Worm (Caenorhabditis elegans) whole organism, mixed stage, embryonic: ENCODE measurements around the gene Y53F4B.1.
A peak's percentile ranks its signal among the peaks of the same experiment; 100 is the strongest.
"Not testable (repeated sequence)": the region's sequence is repeated elsewhere in the genome, so short reads cannot be mapped to it uniquely, and the experiment has no call there.

Experiments used
- M03D4.4 ChIP-seq: sonication (generic microtip); optimal IDR thresholded peaks from 2 replicates; lab custom pipeline; 2017; ENCODE audit warnings: mild to moderate bottlenecking, missing genetic modification characterization, missing compliant biosample characterization
- bed-3 ChIP-seq: fragments of 200-800 bp; sonication (Bioruptor generic); optimal IDR thresholded peaks from 3 replicates; lab custom pipeline; 2018; ENCODE audit warnings: mild to moderate bottlenecking, missing genetic modification characterization, moderate library complexity, missing compliant biosample characterization
- ceh-39 ChIP-seq: fragments of 150-350 bp; optimal IDR thresholded peaks from 2 replicates; lab custom pipeline; 2014; ENCODE audit warnings: missing biosample characterization, missing genetic modification characterization
- ceh-43 ChIP-seq: fragments of 200-800 bp; sonication (Bioruptor generic); optimal IDR thresholded peaks from 2 replicates; lab custom pipeline; 2018; ENCODE audit warnings: mild to moderate bottlenecking, missing genetic modification characterization, moderate library complexity, missing compliant biosample characterization
- ces-1 ChIP-seq: fragments of 150-350 bp; optimal IDR thresholded peaks from 2 replicates; lab custom pipeline; 2014; ENCODE audit warnings: missing biosample characterization, missing genetic modification reagents, missing genetic modification characterization
- drap-1 ChIP-seq: fragments of 200-800 bp; sonication (Bioruptor generic); optimal IDR thresholded peaks from 3 replicates; lab custom pipeline; 2018; ENCODE audit warnings: mild to moderate bottlenecking, missing genetic modification characterization, missing compliant biosample characterization
- flh-1 ChIP-seq: fragments of 200-800 bp; sonication (Bioruptor generic); optimal IDR thresholded peaks from 2 replicates; lab custom pipeline; 2018; ENCODE audit warnings: mild to moderate bottlenecking, missing genetic modification characterization, moderate library complexity, missing compliant biosample characterization
- hlh-1 ChIP-seq: fragments of 150-350 bp; optimal IDR thresholded peaks from 2 replicates; lab custom pipeline; 2014; ENCODE audit warnings: missing biosample characterization, missing genetic modification reagents, missing genetic modification characterization
- lin-13 ChIP-seq: fragments of 150-350 bp; optimal IDR thresholded peaks from 2 replicates; lab custom pipeline; 2014; ENCODE audit warnings: missing biosample characterization, missing genetic modification characterization
- lin-32 ChIP-seq: fragments of 200-800 bp; sonication (Bioruptor generic); optimal IDR thresholded peaks from 2 replicates; lab custom pipeline; 2018; ENCODE audit warnings: mild to moderate bottlenecking, missing genetic modification characterization, missing compliant biosample characterization
- lsy-2 ChIP-seq: fragments of 150-350 bp; optimal IDR thresholded peaks from 2 replicates; lab custom pipeline; 2014; ENCODE audit warnings: missing biosample characterization, missing genetic modification characterization
- mab-5 ChIP-seq: fragments of 150-350 bp; optimal IDR thresholded peaks from 2 replicates; lab custom pipeline; 2014; ENCODE audit warnings: missing biosample characterization, missing genetic modification characterization
- mep-1 ChIP-seq: fragments of 150-350 bp; optimal IDR thresholded peaks from 2 replicates; lab custom pipeline; 2017; ENCODE audit warnings: missing biosample characterization, missing genetic modification reagents, missing genetic modification characterization, inconsistent platforms
- mls-2 ChIP-seq: sonication (generic microtip); optimal IDR thresholded peaks from 2 replicates; lab custom pipeline; 2016; ENCODE audit warnings: mild to moderate bottlenecking, missing genetic modification characterization, moderate library complexity, missing compliant biosample characterization
- nhr-12 ChIP-seq: fragments of 150-350 bp; optimal IDR thresholded peaks from 2 replicates; lab custom pipeline; 2014; ENCODE audit warnings: missing biosample characterization, missing genetic modification characterization
- nhr-2 ChIP-seq: fragments of 150-350 bp; optimal IDR thresholded peaks from 2 replicates; lab custom pipeline; 2014; ENCODE audit warnings: missing biosample characterization, missing genetic modification characterization
- nhr-237 ChIP-seq: fragments of 150-350 bp; optimal IDR thresholded peaks from 2 replicates; lab custom pipeline; 2014; ENCODE audit warnings: missing biosample characterization, missing genetic modification characterization
- nhr-28 ChIP-seq: fragments of 150-350 bp; optimal IDR thresholded peaks from 2 replicates; lab custom pipeline; 2014; ENCODE audit warnings: missing biosample characterization, missing genetic modification characterization
- nhr-76 ChIP-seq: sonication (generic microtip); optimal IDR thresholded peaks from 2 replicates; lab custom pipeline; 2017; ENCODE audit warnings: missing biosample characterization, missing genetic modification characterization
- pha-4 ChIP-seq: fragments of 150-350 bp; optimal IDR thresholded peaks from 2 replicates; lab custom pipeline; 2018; ENCODE audit warnings: missing biosample characterization, missing genetic modification reagents, missing genetic modification characterization
- sem-2 ChIP-seq: fragments of 200-800 bp; sonication (Bioruptor generic); optimal IDR thresholded peaks from 2 replicates; lab custom pipeline; 2018; ENCODE audit warnings: mild to moderate bottlenecking, missing genetic modification characterization, missing compliant biosample characterization
- snpc-4 ChIP-seq: fragments of 150-350 bp; optimal IDR thresholded peaks from 2 replicates; lab custom pipeline; 2014; ENCODE audit warnings: missing biosample characterization, missing genetic modification characterization
- sptf-1 ChIP-seq: sonication (generic microtip); optimal IDR thresholded peaks from 2 replicates; lab custom pipeline; 2017; ENCODE audit warnings: mild to moderate bottlenecking, missing genetic modification characterization, moderate library complexity, missing compliant biosample characterization
- tbx-8 ChIP-seq: fragments of 200-800 bp; sonication (Bioruptor generic); optimal IDR thresholded peaks from 2 replicates; lab custom pipeline; 2018; ENCODE audit warnings: mild to moderate bottlenecking, missing genetic modification characterization, moderate library complexity, missing compliant biosample characterization
- unc-120 ChIP-seq: sonication (generic microtip); optimal IDR thresholded peaks from 2 replicates; lab custom pipeline; 2017; ENCODE audit warnings: missing genetic modification characterization, missing compliant biosample characterization; ENCODE audit not compliant: poor library complexity, severe bottlenecking
- unc-39 ChIP-seq: fragments of 150-350 bp; optimal IDR thresholded peaks from 2 replicates; lab custom pipeline; 2014; ENCODE audit warnings: missing biosample characterization, missing genetic modification characterization
- zip-8 ChIP-seq: fragments of 150-350 bp; optimal IDR thresholded peaks from 2 replicates; lab custom pipeline; 2014; ENCODE audit warnings: missing biosample characterization, missing genetic modification characterization

Gene Y53F4B.1

DNA sequence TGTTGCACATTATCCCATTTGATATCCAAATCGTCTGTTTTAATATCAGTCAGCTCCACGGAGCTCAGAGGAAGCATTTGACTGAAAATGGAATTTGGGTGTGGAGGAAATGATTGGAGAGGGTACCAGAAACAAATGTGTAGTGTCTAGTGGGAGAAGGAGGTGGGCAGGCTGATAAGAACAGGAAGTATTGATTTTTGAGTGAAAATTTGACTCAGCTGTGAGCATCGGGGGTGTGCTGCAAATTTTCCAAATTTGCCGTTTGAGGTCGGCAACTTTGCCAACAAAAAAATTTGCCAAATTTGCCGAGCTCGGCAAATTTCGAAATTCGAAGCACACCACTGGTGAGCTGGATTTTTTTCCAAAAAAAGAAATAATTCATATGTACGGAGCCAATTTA lies at the start of gene Y53F4B.1:
TSS of gene Y53F4B.1 (minus strand) at position 101 of the 400 bp plus-strand sequence.
- TF ChIP-seq nhr-237 (tag; lab: Kevin White, UChicago) (no peak), snpc-4 (tag; lab: Kevin White, UChicago) (no peak)

DNA sequence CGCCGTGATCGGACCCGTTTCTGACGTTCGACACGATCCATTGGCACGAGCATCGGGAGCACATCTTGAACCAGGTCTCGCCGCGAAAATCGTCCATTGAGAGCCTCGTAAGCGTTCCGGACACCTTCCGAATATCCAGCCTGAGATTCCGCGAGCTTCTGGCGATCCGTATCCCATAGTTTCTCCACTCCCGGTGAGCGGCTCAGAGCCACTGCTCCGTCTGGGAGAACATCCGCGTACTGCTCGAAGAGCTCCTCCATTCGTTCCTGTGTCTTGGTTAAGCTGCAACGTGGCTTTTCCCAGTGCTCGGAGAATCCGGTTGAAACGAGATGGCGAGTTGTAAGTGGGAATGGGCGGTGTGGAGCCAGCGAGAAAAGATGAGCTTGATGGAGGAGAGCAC lies 47.1 kb upstream of the Y53F4B.1 start:
- TF ChIP-seq mab-5 (no peak), M03D4.4 (no peak), mep-1 (tag; lab: Kevin White, UChicago) (no peak), ceh-43 (no peak), ceh-39 (tag; lab: Kevin White, UChicago) (no peak), lin-32 (GFP tag; lab: Kevin White, UChicago) (no peak), hlh-1 (tag; lab: Kevin White, UChicago) (no peak)

DNA sequence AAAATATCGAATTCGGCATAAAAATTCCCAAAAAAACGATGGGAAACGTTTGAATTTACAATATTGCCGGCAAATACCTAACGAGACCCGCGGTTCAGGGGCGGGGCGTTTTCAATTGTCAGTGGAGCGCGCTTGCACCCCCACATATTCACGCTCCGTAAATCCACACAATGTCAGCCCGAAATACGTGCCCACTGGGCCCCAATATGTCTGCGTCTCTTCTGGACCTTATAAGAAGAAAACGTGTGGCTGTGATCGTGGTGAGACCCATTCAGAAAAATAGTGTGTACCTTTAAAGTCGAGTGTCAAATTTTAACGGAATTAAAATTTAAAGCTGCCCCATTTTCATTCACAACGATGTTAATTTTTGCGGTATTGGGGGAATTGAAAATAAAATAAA lies 46.5 kb upstream of the Y53F4B.1 start:
- TF ChIP-seq mep-1 (tag; lab: Kevin White, UChicago) (peak; percentile 10), hlh-1 (tag; lab: Kevin White, UChicago) (no peak), lin-13 (tag; lab: Kevin White, UChicago) (peak; percentile 42)
- TF ChIP-seq, all 35 proteins: peak for 2

DNA sequence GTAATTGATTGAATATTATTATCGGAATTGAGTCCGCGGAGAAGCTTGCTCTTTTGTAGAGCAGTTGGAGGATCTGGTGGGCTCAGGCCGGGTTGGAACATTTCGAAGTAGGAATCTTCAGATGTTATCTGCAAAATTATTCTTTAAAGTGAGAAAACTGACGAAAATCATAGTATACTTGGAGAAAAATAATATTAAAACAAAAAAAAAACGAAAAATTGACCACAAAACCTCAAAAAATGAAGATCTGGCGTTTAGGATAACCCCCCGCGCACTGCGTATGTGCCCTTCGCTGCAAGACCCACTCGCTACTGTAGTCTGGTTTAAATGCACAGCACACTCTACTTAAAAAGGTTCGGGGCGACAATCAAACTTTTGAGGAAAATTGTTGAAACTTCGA lies 45.4 kb upstream of the Y53F4B.1 start, which contains the start of gene Y53F4B.10:
TSS of gene Y53F4B.10 (minus strand) at position 101 of the 400 bp plus-strand sequence.
- no peak for TF ChIP-seq ceh-43
- no peak for TF ChIP-seq mab-5
- no peak for TF ChIP-seq ces-1 (GFP tag; lab: Kevin White, UChicago)
- no peak for TF ChIP-seq hlh-1 (tag; lab: Kevin White, UChicago)
- TF ChIP-seq lsy-2 (tag; lab: Kevin White, UChicago) = no peak
- no peak for TF ChIP-seq nhr-2 (tag; lab: Kevin White, UChicago)
- TF ChIP-seq bed-3 = no peak
- TF ChIP-seq flh-1 (GFP tag; lab: Kevin White, UChicago) = no peak
- no peak for TF ChIP-seq nhr-12 (tag; lab: Kevin White, UChicago)
- no peak for TF ChIP-seq sem-2 (GFP tag; lab: Kevin White, UChicago)
- TF ChIP-seq pha-4 (tag; lab: Kevin White, UChicago) = no peak
- no peak for TF ChIP-seq snpc-4 (tag; lab: Kevin White, UChicago)
- no peak for TF ChIP-seq tbx-8 (GFP tag; lab: Kevin White, UChicago)
- no peak for TF ChIP-seq unc-39 (tag; lab: Kevin White, UChicago)
- no peak for TF ChIP-seq mep-1 (tag; lab: Kevin White, UChicago)

DNA sequence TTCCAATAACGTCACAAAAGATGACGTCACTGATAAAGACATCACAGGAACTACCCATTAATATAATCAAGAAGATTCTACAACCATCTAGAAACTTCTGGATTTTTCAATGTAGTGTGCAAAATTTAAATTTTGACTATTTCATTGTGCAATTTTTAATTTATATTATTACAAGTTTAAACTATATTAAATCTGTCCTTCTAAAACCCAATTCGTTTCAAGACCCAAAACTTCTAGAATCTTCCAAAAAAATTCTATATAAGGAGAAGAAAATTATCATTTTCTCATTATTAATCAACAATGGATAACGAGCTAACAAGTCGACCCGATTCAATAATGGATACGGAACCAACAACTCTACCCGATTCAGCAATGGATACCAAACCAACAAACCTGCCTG lies 34.6 kb upstream of the Y53F4B.1 start, which contains the start of gene Y53F4B.7:
TSS of gene Y53F4B.7 (plus strand) at position 301 of the 400 bp plus-strand sequence.
- TF ChIP-seq zip-8 (tag; lab: Kevin White, UChicago); drap-1 (GFP tag; lab: Kevin White, UChicago); lsy-2 (tag; lab: Kevin White, UChicago): not testable (repeated sequence)

DNA sequence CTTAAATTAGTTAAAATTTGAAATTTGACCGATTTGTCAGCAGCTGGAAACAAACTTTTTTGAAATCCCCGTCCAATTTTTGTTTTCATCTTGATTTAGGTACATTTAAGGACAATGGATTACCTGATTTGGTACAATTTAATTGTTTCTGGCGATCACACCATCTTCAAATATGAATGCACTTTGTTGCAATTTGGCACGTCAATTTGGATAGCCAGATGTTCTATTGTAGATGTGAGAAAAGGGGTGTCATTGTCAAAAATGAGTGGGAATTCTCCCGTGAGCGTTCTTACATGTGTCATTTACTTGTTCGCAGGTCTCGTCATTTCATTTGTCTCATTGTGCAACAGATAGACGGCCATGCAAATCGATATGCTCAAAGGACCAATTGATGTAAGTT lies 30.2 kb upstream of the Y53F4B.1 start, which contains the start of gene Y53F4B.43:
TSS of gene Y53F4B.43 (plus strand) at position 301 of the 400 bp plus-strand sequence.
- TF ChIP-seq nhr-28 (tag; lab: Kevin White, UChicago); mls-2 (tag; lab: Kevin White, UChicago); ceh-43: not testable (repeated sequence)

DNA sequence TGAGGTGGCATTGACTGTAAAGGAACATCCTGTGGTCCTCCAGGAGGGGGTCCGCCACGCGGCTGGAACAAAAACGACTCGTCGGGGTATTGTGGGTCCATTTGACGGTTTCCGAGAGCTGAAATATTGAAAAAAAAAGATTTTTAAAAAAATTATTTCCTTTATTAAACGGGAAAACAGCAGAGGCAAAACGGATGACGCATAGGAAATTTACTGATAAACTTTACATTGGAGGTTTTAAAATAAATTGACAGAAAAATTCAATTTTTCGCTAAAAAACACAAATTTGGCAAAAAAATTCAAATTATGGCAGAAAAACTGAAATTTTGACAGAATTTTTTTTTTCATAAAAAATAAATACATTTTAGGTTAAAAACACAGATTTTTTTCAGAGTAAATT lies 25.9 kb upstream of the Y53F4B.1 start, which contains the start of gene Y53F4B.5:
TSS of gene Y53F4B.5 (minus strand) at position 101 of the 400 bp plus-strand sequence.
- TF ChIP-seq sem-2 (GFP tag; lab: Kevin White, UChicago) (no peak), sptf-1 (tag; lab: Kevin White, UChicago) (no peak), pha-4 (tag; lab: Kevin White, UChicago) (no peak), nhr-2 (tag; lab: Kevin White, UChicago) (no peak), nhr-76 (tag; lab: Kevin White, UChicago) (no peak), ces-1 (GFP tag; lab: Kevin White, UChicago) (no peak), zip-8 (tag; lab: Kevin White, UChicago) (no peak), unc-120 (tag; lab: Kevin White, UChicago) (no peak), M03D4.4 (no peak)
